Worm (Caenorhabditis elegans) whole organism, mixed stage, embryonic: ENCODE measurements around the gene W03C9.5.

Source experiments
- blmp-1 ChIP-seq: fragments of 150-350 bp; optimal IDR thresholded peaks from 2 replicates; lab custom pipeline; 2014; ENCODE audit warnings: missing biosample characterization, missing genetic modification characterization
- lin-13 ChIP-seq: fragments of 150-350 bp; optimal IDR thresholded peaks from 2 replicates; lab custom pipeline; 2014; ENCODE audit warnings: missing biosample characterization, missing genetic modification characterization
- mab-5 ChIP-seq: fragments of 150-350 bp; optimal IDR thresholded peaks from 2 replicates; lab custom pipeline; 2014; ENCODE audit warnings: missing biosample characterization, missing genetic modification characterization
- nhr-12 ChIP-seq: fragments of 150-350 bp; optimal IDR thresholded peaks from 2 replicates; lab custom pipeline; 2014; ENCODE audit warnings: missing biosample characterization, missing genetic modification characterization

ce11 chrII:11928752-11929151, 38.6 kb downstream of the W03C9.5 start:
- TF ChIP-seq blmp-1 (tag; lab: Kevin White, UChicago) (no peak), nhr-12 (no peak), lin-13 (tag; lab: Kevin White, UChicago) (no peak), mab-5 (tag; lab: Kevin White, UChicago) (no peak)
